Worm (Caenorhabditis elegans) whole organism, L3 larva: ENCODE data around the gene rla-2.

Experiments
- elt-1 ChIP-seq: fragments of 150-350 bp; optimal IDR thresholded peaks from 2 replicates; lab custom pipeline; 2014; ENCODE audit warnings: missing biosample characterization, missing genetic modification characterization
- pqm-1 ChIP-seq: fragments of 150-350 bp; optimal IDR thresholded peaks from 2 replicates; lab custom pipeline; 2017; ENCODE audit warnings: missing biosample characterization, missing genetic modification characterization, inconsistent platforms

DNA sequence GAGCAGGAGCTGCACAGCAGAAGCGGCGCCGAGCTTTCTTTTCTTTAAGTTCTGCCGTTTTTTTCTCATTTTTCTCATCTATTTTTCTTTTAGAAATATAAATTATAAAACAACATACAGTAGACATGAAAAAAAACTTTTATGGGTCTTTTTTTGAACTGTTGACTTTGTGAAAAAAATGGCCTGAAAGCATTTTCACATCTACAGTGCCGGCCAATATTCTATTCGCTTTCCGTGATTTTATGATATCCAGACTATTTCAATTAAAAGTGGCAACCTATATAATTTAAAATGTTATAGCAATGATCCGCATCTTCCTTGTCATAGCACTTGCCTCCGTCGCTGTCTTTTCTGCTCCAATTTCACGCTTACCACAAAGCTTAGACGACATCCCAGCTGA, 42.0 kb downstream of the rla-2 start, which contains the start of gene far-6:
- TF ChIP-seq pqm-1 (no peak), elt-1 (tag; lab: Kevin White, UChicago) (no peak)
